Fruit fly (Drosophila melanogaster) whole organism, embryonic: ENCODE results near the gene CG7924.

ENCODE experiments used
- Asciz ChIP-seq: fragments of 200-800 bp; sonication (Bioruptor generic); optimal IDR thresholded peaks from 2 replicates; lab custom pipeline; 2017; ENCODE audit warnings: missing biosample characterization, mild to moderate bottlenecking, missing genetic modification characterization, missing genetic modification reagents
- CG10209 ChIP-seq: fragments of 200-800 bp; sonication (Bioruptor generic); optimal IDR thresholded peaks from 3 replicates; lab custom pipeline; 2017; ENCODE audit warnings: missing biosample characterization, mild to moderate bottlenecking, missing genetic modification characterization, missing genetic modification reagents
- CG10431 ChIP-seq: fragments of 200-800 bp; sonication (Bioruptor generic); optimal IDR thresholded peaks from 3 replicates; lab custom pipeline; 2018; ENCODE audit warnings: missing biosample characterization, mild to moderate bottlenecking, missing genetic modification characterization
- CG10565 ChIP-seq: fragments of 200-800 bp; sonication (Bioruptor generic); optimal IDR thresholded peaks from 3 replicates; lab custom pipeline; 2016; ENCODE audit warnings: missing biosample characterization, mild to moderate bottlenecking, missing genetic modification characterization
- CG11504 ChIP-seq: fragments of 200-800 bp; sonication (Bioruptor generic); optimal IDR thresholded peaks from 3 replicates; lab custom pipeline; 2019; ENCODE audit warnings: missing biosample characterization, mild to moderate bottlenecking, missing genetic modification characterization, moderate library complexity
- CG12236 ChIP-seq: fragments of 200-800 bp; sonication (Bioruptor generic); optimal IDR thresholded peaks from 2 replicates; lab custom pipeline; 2016; ENCODE audit warnings: missing biosample characterization, missing genetic modification characterization
- CG12391 ChIP-seq: fragments of 200-800 bp; sonication (Bioruptor generic); optimal IDR thresholded peaks from 3 replicates; lab custom pipeline; 2018; ENCODE audit warnings: missing biosample characterization, mild to moderate bottlenecking, missing genetic modification characterization, moderate library complexity
- CG12659 ChIP-seq: fragments of 200-800 bp; sonication (Bioruptor generic); optimal IDR thresholded peaks from 3 replicates; lab custom pipeline; 2017; ENCODE audit warnings: mild to moderate bottlenecking, missing biosample characterization, missing genetic modification reagents, missing genetic modification characterization
- CG12942 ChIP-seq: fragments of 200-800 bp; sonication (Bioruptor generic); optimal IDR thresholded peaks from 3 replicates; lab custom pipeline; 2016; ENCODE audit warnings: missing biosample characterization, missing genetic modification characterization
- CG14710 ChIP-seq: fragments of 200-800 bp; sonication (Bioruptor generic); optimal IDR thresholded peaks from 3 replicates; lab custom pipeline; 2019; ENCODE audit warnings: missing biosample characterization, mild to moderate bottlenecking, missing genetic modification characterization, moderate library complexity
- CG1529 ChIP-seq: fragments of 200-800 bp; sonication (Bioruptor generic); optimal IDR thresholded peaks from 3 replicates; lab custom pipeline; 2018; ENCODE audit warnings: missing biosample characterization, missing genetic modification characterization
- CG15601 ChIP-seq: fragments of 200-800 bp; sonication (Bioruptor generic); optimal IDR thresholded peaks from 3 replicates; lab custom pipeline; 2019; ENCODE audit warnings: missing biosample characterization, mild to moderate bottlenecking, missing genetic modification characterization, moderate library complexity
- CG17361 ChIP-seq: fragments of 200-800 bp; sonication (Bioruptor generic); IDR thresholded peaks from 3 replicates; pipeline ENCODE4 v1.3.6; 2022; ENCODE audit warnings: missing biosample characterization, missing genetic modification characterization
- CG18011 ChIP-seq: fragments of 200-800 bp; sonication (Bioruptor generic); optimal IDR thresholded peaks from 2 replicates; lab custom pipeline; 2017; ENCODE audit warnings: missing biosample characterization, missing genetic modification characterization, mild to moderate bottlenecking, moderate library complexity, missing genotype
- CG18262 ChIP-seq: fragments of 200-800 bp; optimal IDR thresholded peaks from 3 replicates; lab custom pipeline; 2019; ENCODE audit warnings: missing biosample characterization, mild to moderate bottlenecking, missing genetic modification characterization, moderate library complexity
- CG2875 ChIP-seq: fragments of 200-800 bp; sonication (Bioruptor generic); optimal IDR thresholded peaks from 2 replicates; lab custom pipeline; 2017; ENCODE audit warnings: missing biosample characterization, mild to moderate bottlenecking, missing genetic modification characterization, missing genetic modification reagents
- CG32767 ChIP-seq: fragments of 200-800 bp; sonication (Bioruptor generic); IDR thresholded peaks from 2 replicates; pipeline ENCODE4 v1.3.6; 2022; ENCODE audit warnings: missing biosample characterization, missing genetic modification characterization
- CG3407 ChIP-seq: fragments of 200-800 bp; sonication (Bioruptor generic); optimal IDR thresholded peaks from 2 replicates; lab custom pipeline; 2018; ENCODE audit warnings: missing biosample characterization, mild to moderate bottlenecking, missing genetic modification characterization
- CG7839 ChIP-seq: fragments of 200-800 bp; sonication (Bioruptor generic); optimal IDR thresholded peaks from 3 replicates; lab custom pipeline; 2018; ENCODE audit warnings: missing biosample characterization, mild to moderate bottlenecking, missing genetic modification characterization, moderate library complexity
- CG7987 ChIP-seq: fragments of 200-800 bp; sonication (Bioruptor generic); optimal IDR thresholded peaks from 2 replicates; lab custom pipeline; 2018; ENCODE audit warnings: missing biosample characterization, mild to moderate bottlenecking, missing genetic modification characterization, moderate library complexity
- CG8290 ChIP-seq, 3 experiments: fragments of 200-800 bp; sonication (Bioruptor generic); optimal IDR thresholded peaks; 2 replicates each; lab custom pipeline; 2016 to 2019; ENCODE audit warnings: missing biosample characterization in 3 of 3, missing genetic modification characterization in 3 of 3, mild to moderate bottlenecking in 2 of 3, moderate library complexity in 1 of 3
- CG8924 ChIP-seq: fragments of 200-800 bp; optimal IDR thresholded peaks from 3 replicates; lab custom pipeline; 2019; ENCODE audit warnings: missing biosample characterization, mild to moderate bottlenecking, missing genetic modification characterization, moderate library complexity
- CG9215 ChIP-seq: fragments of 200-800 bp; sonication (Bioruptor generic); IDR thresholded peaks from 2 replicates; pipeline ENCODE4 v1.3.6; 2022; ENCODE audit warnings: missing biosample characterization, missing genetic modification characterization
- Dll ChIP-seq: fragments of 200-800 bp; sonication (Bioruptor generic); IDR thresholded peaks from 4 replicates; pipeline ENCODE4 v1.3.6; 2022; ENCODE audit warnings: missing biosample characterization, missing genetic modification characterization; ENCODE audit not compliant: partially characterized antibody
- Gsc ChIP-seq: fragments of 200-800 bp; sonication (Bioruptor generic); IDR thresholded peaks from 2 replicates; pipeline ENCODE4 v1.3.6; 2022; ENCODE audit warnings: missing biosample characterization, missing genetic modification characterization
- Hr39 ChIP-seq: fragments of >200 bp; optimal IDR thresholded peaks from 2 replicates; lab custom pipeline; 2017
- MBD-R2 ChIP-seq: fragments of 200-800 bp; sonication (Bioruptor generic); IDR thresholded peaks from 2 replicates; pipeline ENCODE4 v1.3.6; 2022; ENCODE audit warnings: missing biosample characterization, missing genetic modification characterization
- Med ChIP-seq: fragments of 200-800 bp; sonication (Bioruptor generic); peaks from one replicate; lab custom pipeline; 2016; ENCODE audit warnings: missing biosample characterization, missing genetic modification characterization, mild to moderate bottlenecking, inconsistent platforms, moderate library complexity
- Oli ChIP-seq: fragments of 200-800 bp; sonication (Bioruptor generic); optimal IDR thresholded peaks from 2 replicates; lab custom pipeline; 2018; ENCODE audit warnings: missing biosample characterization, mild to moderate bottlenecking, missing genetic modification characterization, moderate library complexity
- Sox102F ChIP-seq: fragments of 200-800 bp; sonication (Bioruptor generic); optimal IDR thresholded peaks from 2 replicates; lab custom pipeline; 2018; ENCODE audit warnings: missing biosample characterization, mild to moderate bottlenecking, missing genetic modification characterization, moderate library complexity
- TFAM ChIP-seq: fragments of 200-800 bp; sonication (Bioruptor generic); optimal IDR thresholded peaks from 2 replicates; lab custom pipeline; 2017; ENCODE audit warnings: missing biosample characterization, missing genetic modification characterization, inconsistent platforms
- Taf1 ChIP-seq: fragments of 200-800 bp; sonication (Bioruptor generic); IDR thresholded peaks from 2 replicates; pipeline ENCODE4 v1.3.6; 2022; ENCODE audit warnings: missing biosample characterization, missing genetic modification characterization
- Xbp1 ChIP-seq: fragments of 200-800 bp; sonication (Bioruptor generic); optimal IDR thresholded peaks from 3 replicates; lab custom pipeline; 2016; ENCODE audit warnings: missing biosample characterization, mild to moderate bottlenecking, missing genetic modification characterization
- amos ChIP-seq: fragments of 200-800 bp; sonication (Bioruptor generic); IDR thresholded peaks from 2 replicates; pipeline ENCODE4 v1.3.6; 2022; ENCODE audit warnings: missing biosample characterization, missing genetic modification characterization; ENCODE audit not compliant: partially characterized antibody
- ara ChIP-seq: fragments of 200-800 bp; sonication (Bioruptor generic); IDR thresholded peaks from 2 replicates; pipeline ENCODE4 v1.3.6; 2022; ENCODE audit warnings: missing biosample characterization, missing genetic modification characterization
- cad ChIP-seq: fragments of >200 bp; optimal IDR thresholded peaks from 2 replicates; lab custom pipeline; 2017; ENCODE audit warnings: missing biosample characterization, missing genetic modification characterization
- ci ChIP-seq: fragments of 200-800 bp; sonication (Bioruptor generic); IDR thresholded peaks from 3 replicates; pipeline ENCODE4 v1.3.6; 2022; ENCODE audit warnings: missing biosample characterization, missing genetic modification characterization
- dati ChIP-seq: fragments of 200-800 bp; sonication (Bioruptor generic); IDR thresholded peaks from 2 replicates; pipeline ENCODE4 v1.3.6; 2022; ENCODE audit warnings: missing biosample characterization, missing genetic modification characterization
- dmrt11E ChIP-seq: fragments of 200-800 bp; sonication (Bioruptor generic); optimal IDR thresholded peaks from 3 replicates; lab custom pipeline; 2018; ENCODE audit warnings: missing biosample characterization, mild to moderate bottlenecking, missing genetic modification characterization, moderate library complexity
- dmrt99B ChIP-seq: fragments of 200-800 bp; sonication (Bioruptor generic); optimal IDR thresholded peaks from 2 replicates; lab custom pipeline; 2018; ENCODE audit warnings: missing biosample characterization, mild to moderate bottlenecking, missing genetic modification characterization, moderate library complexity
- esg ChIP-seq: fragments of 200-800 bp; sonication (Bioruptor generic); conservative IDR thresholded peaks from 2 replicates; pipeline ENCODE4 v1.3.6; 2022; ENCODE audit warnings: missing biosample characterization, missing genetic modification characterization
- fd102C ChIP-seq: fragments of 200-800 bp; sonication (Bioruptor generic); optimal IDR thresholded peaks from 2 replicates; lab custom pipeline; 2018; ENCODE audit warnings: missing biosample characterization, mild to moderate bottlenecking, missing genetic modification characterization, moderate library complexity
- fd96Cb ChIP-seq: fragments of 200-800 bp; sonication (Bioruptor generic); optimal IDR thresholded peaks from 2 replicates; lab custom pipeline; 2018; ENCODE audit warnings: missing biosample characterization, mild to moderate bottlenecking, missing genetic modification characterization, moderate library complexity
- kni ChIP-seq: fragments of 200-800 bp; sonication (Bioruptor generic); optimal IDR thresholded peaks from 3 replicates; lab custom pipeline; 2017; ENCODE audit warnings: mild to moderate bottlenecking, missing biosample characterization, missing genetic modification reagents, missing genetic modification characterization
- lola ChIP-seq, 3 experiments: fragments of >200 bp in 2 of 3; fragments of 200-800 bp in 1 of 3; sonication (Bioruptor generic) in 1 of 3; optimal IDR thresholded peaks; 2 replicates each; lab custom pipeline; 2017 to 2019; ENCODE audit warnings: missing biosample characterization in 3 of 3, missing genetic modification characterization in 3 of 3, mild to moderate bottlenecking in 1 of 3, moderate library complexity in 1 of 3
- nmo ChIP-seq: fragments of 200-800 bp; sonication (Bioruptor generic); optimal IDR thresholded peaks from 2 replicates; lab custom pipeline; 2018; ENCODE audit warnings: missing biosample characterization, mild to moderate bottlenecking, missing genetic modification characterization, moderate library complexity
- onecut ChIP-seq: fragments of 200-800 bp; sonication (Bioruptor generic); IDR thresholded peaks from 2 replicates; pipeline ENCODE4 v1.3.6; 2022; ENCODE audit warnings: missing biosample characterization, missing genetic modification characterization
- sim ChIP-seq: fragments of 200-800 bp; sonication (Bioruptor generic); IDR thresholded peaks from 2 replicates; pipeline ENCODE4 v1.3.6; 2022; ENCODE audit warnings: missing biosample characterization, missing genetic modification characterization

Gene CG7924

dm6 chr3L:14193962-14194503 lies 39.2 kb upstream of the CG7924 start (continued):
- TF ChIP-seq CG12659 (GFP tag; lab: Kevin White, UChicago) (no peak), dmrt99B (tag; lab: Kevin White, UChicago) (peak; percentile 28), CG10565 (GFP tag; lab: Kevin White, UChicago) (no peak), Oli (tag; lab: Kevin White, UChicago) (peak; percentile 28), Taf1 (no peak), CG1529 (GFP tag; lab: Kevin White, UChicago) (peak; percentile 28), Asciz (GFP tag; lab: Kevin White, UChicago) (peak; percentile 32), ara (GFP tag; lab: Robert Waterston, UW) (peak; percentile 61; the same call in 1 of the 2 replicates), CG18011 (GFP tag; lab: Kevin White, UChicago) (no peak), CG7839 (tag; lab: Kevin White, UChicago) (peak; percentile 29), CG10209 (GFP tag; lab: Kevin White, UChicago) (no peak), dati (no peak), Sox102F (GFP tag; lab: Kevin White, UChicago) (peak; percentile 10), esg (GFP tag; lab: Robert Waterston, UW) (no peak), fd96Cb (tag; lab: Kevin White, UChicago) (peak; percentile 0), CG9215 (GFP tag; lab: Robert Waterston, UW) (no peak), Dll (no peak), amos (no peak), CG12942 (GFP tag; lab: Kevin White, UChicago) (no peak), kni (GFP tag; lab: Kevin White, UChicago) (peak; percentile 45), lola (GFP tag; optimal IDR thresholded peaks at IDR 0.05; lab: Kevin White, UChicago) (peak in 1 of 3 experiments; percentile 27), CG7987 (GFP tag; lab: Kevin White, UChicago) (no peak), MBD-R2 (no peak), fd102C (GFP tag; lab: Kevin White, UChicago) (peak; percentile 40), CG18262 (tag; lab: Kevin White, UChicago) (peak; percentile 45), CG14710 (peak; percentile 45), CG12236 (GFP tag; lab: Kevin White, UChicago) (peak; percentile 8), CG11504 (tag; lab: Kevin White, UChicago) (peak; percentile 43), CG12391 (tag; lab: Kevin White, UChicago) (peak; percentile 43), dmrt11E (tag; lab: Kevin White, UChicago) (peak; percentile 36), CG3407 (GFP tag; lab: Kevin White, UChicago) (no peak), CG15601 (tag; lab: Kevin White, UChicago) (peak; percentile 42), CG2875 (GFP tag; lab: Kevin White, UChicago) (peak; percentile 46), Hr39 (no peak), nmo (peak; percentile 28), CG8924 (peak; percentile 27), Xbp1 (GFP tag; lab: Kevin White, UChicago) (no peak), Gsc (GFP tag; lab: Robert Waterston, UW) (no peak), CG32767 (0 out of 2 replicates have a peak, but pooled peaks have one; percentile 20), sim (GFP tag; lab: Robert Waterston, UW) (no peak), CG17361 (GFP tag; lab: Robert Waterston, UW) (peak; percentile 53; the same call in 1 of the 3 replicates), TFAM (GFP tag; lab: Kevin White, UChicago) (no peak), CG10431 (GFP tag; lab: Kevin White, UChicago) (no peak), onecut (GFP tag; lab: Robert Waterston, UW) (peak; percentile 7; the same call in 1 of the 2 replicates), CG8290 (GFP tag; optimal IDR thresholded peaks at IDR 0.05; lab: Kevin White, UChicago) (no peak), CG8290 (tag; optimal IDR thresholded peaks at IDR 0.05; lab: Kevin White, UChicago) (no peak), Med (GFP tag; lab: Kevin White, UChicago) (peak; percentile 26), ci (GFP tag; lab: Robert Waterston, UW) (peak; percentile 14; the same call in 1 of the 3 replicates), cad (GFP tag; lab: Kevin White, UChicago) (peak; percentile 65)
